Fruit fly (Drosophila melanogaster) Kc167 (cell line): ENCODE measurements around the gene CG31122.

Source experiments
- Sin3A ChIP-seq: fragments of >200 bp; optimal IDR thresholded peaks from 2 replicates; lab custom pipeline; 2018; ENCODE audit warnings: missing external identifiers
- psq ChIP-seq: fragments of >200 bp; optimal IDR thresholded peaks from 2 replicates; lab custom pipeline; 2017; ENCODE audit warnings: missing external identifiers
- ttk ChIP-seq: sonication (Bioruptor generic); optimal IDR thresholded peaks from 2 replicates; lab custom pipeline; 2017; ENCODE audit warnings: missing external identifiers

- TF ChIP-seq ttk (lab: Kevin White, UChicago) (no peak), psq (lab: Kevin White, UChicago) (no peak), Sin3A (no peak)
These were observed 43.6 kb upstream of the CG31122 start for dm6 chr3R:18456196-18456781.
